Fruit fly (Drosophila melanogaster) whole organism, prepupa: Measurements from ENCODE around the gene bai.

ENCODE experiments used
- Blimp-1 ChIP-seq: fragments of 200-800 bp; sonication (Bioruptor generic); optimal IDR thresholded peaks from 3 replicates; lab custom pipeline; 2017; ENCODE audit warnings: missing biosample characterization, missing genetic modification characterization, mild to moderate bottlenecking, moderate library complexity, missing genetic modification reagents
- CG10631 ChIP-seq: fragments of 200-800 bp; sonication (Bioruptor generic); optimal IDR thresholded peaks from 2 replicates; lab custom pipeline; 2016; ENCODE audit warnings: missing biosample characterization, missing genetic modification characterization
- CG11294 ChIP-seq: fragments of 200-800 bp; sonication (Bioruptor generic); IDR thresholded peaks from 2 replicates; pipeline ENCODE4 v1.3.6; 2022; ENCODE audit warnings: missing biosample characterization, missing genetic modification characterization
- CG11762 ChIP-seq: fragments of 200-800 bp; sonication (Bioruptor generic); optimal IDR thresholded peaks from 3 replicates; lab custom pipeline; 2016; ENCODE audit warnings: missing biosample characterization, missing genetic modification characterization; ENCODE audit not compliant: insufficient read depth
- CG11902 ChIP-seq: fragments of 200-800 bp; sonication (Bioruptor generic); optimal IDR thresholded peaks from 3 replicates; lab custom pipeline; 2016; ENCODE audit warnings: missing biosample characterization, missing genetic modification characterization
- CG15336 ChIP-seq: fragments of 200-800 bp; sonication (Bioruptor generic); IDR thresholded peaks from 2 replicates; pipeline ENCODE4 v1.3.6; 2022; ENCODE audit warnings: missing biosample characterization, missing genetic modification characterization
- CG1621 ChIP-seq: fragments of 200-800 bp; sonication (Bioruptor generic); optimal IDR thresholded peaks from 3 replicates; lab custom pipeline; 2018; ENCODE audit warnings: missing biosample characterization, mild to moderate bottlenecking, missing genetic modification characterization
- CG16779 ChIP-seq: fragments of 200-800 bp; sonication (Bioruptor generic); optimal IDR thresholded peaks from 3 replicates; lab custom pipeline; 2017; ENCODE audit warnings: missing biosample characterization, mild to moderate bottlenecking, missing genetic modification characterization
- CG3032 ChIP-seq: fragments of 200-800 bp; optimal IDR thresholded peaks from 2 replicates; lab custom pipeline; 2019; ENCODE audit warnings: missing biosample characterization, mild to moderate bottlenecking, missing genetic modification characterization, moderate library complexity
- CG31627 ChIP-seq: fragments of 200-800 bp; sonication (Bioruptor generic); optimal IDR thresholded peaks from 3 replicates; lab custom pipeline; 2016; ENCODE audit warnings: missing biosample characterization, missing genetic modification characterization
- CG32006 ChIP-seq: fragments of 200-800 bp; sonication (Bioruptor generic); optimal IDR thresholded peaks from 3 replicates; lab custom pipeline; 2017; ENCODE audit warnings: missing biosample characterization, mild to moderate bottlenecking, missing genetic modification characterization
- CG34406 ChIP-seq: fragments of 200-800 bp; sonication (Bioruptor generic); optimal IDR thresholded peaks from 3 replicates; lab custom pipeline; 2016; ENCODE audit warnings: missing biosample characterization, missing genetic modification characterization
- CG3919 ChIP-seq: fragments of 200-800 bp; sonication (Bioruptor generic); optimal IDR thresholded peaks from 3 replicates; lab custom pipeline; 2016; ENCODE audit warnings: missing biosample characterization, missing genetic modification characterization
- CG4318 ChIP-seq: fragments of 200-800 bp; sonication (Bioruptor generic); optimal IDR thresholded peaks from 3 replicates; lab custom pipeline; 2017; ENCODE audit warnings: missing biosample characterization, mild to moderate bottlenecking, missing genetic modification characterization
- CG6276 ChIP-seq: fragments of 200-800 bp; sonication (Bioruptor generic); optimal IDR thresholded peaks from 2 replicates; lab custom pipeline; 2017; ENCODE audit warnings: missing biosample characterization, mild to moderate bottlenecking, missing genetic modification characterization
- CG6792 ChIP-seq: fragments of 200-800 bp; sonication (Bioruptor generic); optimal IDR thresholded peaks from 3 replicates; lab custom pipeline; 2016; ENCODE audit warnings: missing biosample characterization, missing genetic modification characterization
- CG6808 ChIP-seq: fragments of 200-800 bp; sonication (Bioruptor generic); optimal IDR thresholded peaks from 3 replicates; lab custom pipeline; 2017; ENCODE audit warnings: missing biosample characterization, missing genetic modification characterization, mild to moderate bottlenecking, moderate library complexity, missing genetic modification reagents
- CG8632 ChIP-seq: fragments of 200-800 bp; sonication (Bioruptor generic); optimal IDR thresholded peaks from 3 replicates; lab custom pipeline; 2016; ENCODE audit warnings: missing biosample characterization, missing genetic modification characterization
- CG9139 ChIP-seq: fragments of 200-800 bp; sonication (Bioruptor generic); optimal IDR thresholded peaks from 3 replicates; lab custom pipeline; 2017; ENCODE audit warnings: missing biosample characterization, mild to moderate bottlenecking, missing genetic modification characterization
- Eip75B ChIP-seq: fragments of 200-800 bp; sonication (Bioruptor generic); optimal IDR thresholded peaks from 3 replicates; lab custom pipeline; 2016; ENCODE audit warnings: missing biosample characterization, missing genetic modification characterization
- Lpt ChIP-seq: fragments of 200-800 bp; sonication (Bioruptor generic); optimal IDR thresholded peaks from 3 replicates; lab custom pipeline; 2016; ENCODE audit warnings: missing biosample characterization, missing genetic modification characterization
- Met ChIP-seq: fragments of 200-800 bp; sonication (Bioruptor generic); optimal IDR thresholded peaks from 3 replicates; lab custom pipeline; 2016; ENCODE audit warnings: missing biosample characterization, missing genetic modification characterization
- Smox ChIP-seq: fragments of 200-800 bp; sonication (Bioruptor generic); optimal IDR thresholded peaks from 3 replicates; lab custom pipeline; 2016; ENCODE audit warnings: missing biosample characterization, missing genetic modification characterization
- Sox15 ChIP-seq: fragments of 200-800 bp; sonication (Bioruptor generic); optimal IDR thresholded peaks from 3 replicates; lab custom pipeline; 2016; ENCODE audit warnings: missing biosample characterization, missing genetic modification characterization
- achi ChIP-seq: fragments of 200-800 bp; sonication (Bioruptor generic); optimal IDR thresholded peaks from 3 replicates; lab custom pipeline; 2016; ENCODE audit warnings: missing biosample characterization, missing genetic modification characterization
- dac ChIP-seq: fragments of 200-800 bp; sonication (Bioruptor generic); optimal IDR thresholded peaks from 2 replicates; lab custom pipeline; 2017; ENCODE audit warnings: missing biosample characterization, mild to moderate bottlenecking, missing genetic modification characterization
- esn ChIP-seq: fragments of 200-800 bp; sonication (Bioruptor generic); optimal IDR thresholded peaks from 2 replicates; lab custom pipeline; 2016; ENCODE audit warnings: missing biosample characterization, mild to moderate bottlenecking, missing genetic modification characterization, moderate library complexity
- fd85E ChIP-seq: fragments of 200-800 bp; sonication (Bioruptor generic); optimal IDR thresholded peaks from 3 replicates; lab custom pipeline; 2016; ENCODE audit warnings: missing biosample characterization, missing genetic modification characterization
- fkh ChIP-seq: fragments of 200-800 bp; sonication (Bioruptor generic); optimal IDR thresholded peaks from 3 replicates; lab custom pipeline; 2017; ENCODE audit warnings: missing biosample characterization, mild to moderate bottlenecking, missing genetic modification characterization, moderate library complexity
- lz ChIP-seq: fragments of 200-800 bp; sonication (Bioruptor generic); optimal IDR thresholded peaks from 3 replicates; lab custom pipeline; 2016; ENCODE audit warnings: missing biosample characterization, missing genetic modification characterization
- net ChIP-seq: fragments of 200-800 bp; sonication (Bioruptor generic); optimal IDR thresholded peaks from 3 replicates; lab custom pipeline; 2016; ENCODE audit warnings: missing biosample characterization, missing genetic modification characterization
- pdm3 ChIP-seq: fragments of 200-800 bp; sonication (Bioruptor generic); optimal IDR thresholded peaks from 3 replicates; lab custom pipeline; 2016; ENCODE audit warnings: missing biosample characterization, missing genetic modification characterization
- salr ChIP-seq, 2 experiments: fragments of 200-800 bp; sonication (Bioruptor generic); optimal IDR thresholded peaks; 3 replicates each; lab custom pipeline; 2016 to 2018; ENCODE audit warnings: missing biosample characterization in 2 of 2, missing genetic modification characterization in 2 of 2, mild to moderate bottlenecking in 1 of 2
- spab ChIP-seq: fragments of 200-800 bp; sonication (Bioruptor generic); optimal IDR thresholded peaks from 2 replicates; lab custom pipeline; 2017; ENCODE audit warnings: missing biosample characterization, mild to moderate bottlenecking, missing genetic modification characterization, missing genetic modification reagents
- ss ChIP-seq, 2 experiments: fragments of 200-800 bp; sonication (Bioruptor generic); optimal IDR thresholded peaks; 2 replicates in 1 of 2; 3 replicates in 1 of 2; lab custom pipeline; 2017 to 2018; ENCODE audit warnings: mild to moderate bottlenecking in 2 of 2, missing biosample characterization in 2 of 2, missing genetic modification characterization in 2 of 2, moderate library complexity in 1 of 2
- svp ChIP-seq: fragments of 200-800 bp; sonication (Bioruptor generic); peaks from one replicate; lab custom pipeline; 2016; ENCODE audit warnings: missing biosample characterization, missing genetic modification characterization
- vri ChIP-seq: fragments of 200-800 bp; sonication (Bioruptor generic); optimal IDR thresholded peaks from 3 replicates; lab custom pipeline; 2016; ENCODE audit warnings: missing biosample characterization, mild to moderate bottlenecking, missing genetic modification characterization

The bai gene

dm6 chr3R:25027281-25028219, 11.6 kb upstream of the bai start (continued):
- TF ChIP-seq Met (no peak), net (no peak), CG8632 (GFP tag; lab: Kevin White, UChicago) (no peak), spab (GFP tag; lab: Kevin White, UChicago) (no peak), CG6276 (GFP tag; lab: Kevin White, UChicago) (no peak), CG11762 (GFP tag; lab: Kevin White, UChicago) (no peak), CG15336 (GFP tag; lab: Robert Waterston, UW) (no peak), CG31627 (GFP tag; lab: Kevin White, UChicago) (peak; percentile 52), CG3919 (GFP tag; lab: Kevin White, UChicago) (no peak), CG4318 (no peak), esn (peak; percentile 81), fkh (GFP tag; lab: Kevin White, UChicago) (peak; percentile 82), CG6808 (GFP tag; lab: Kevin White, UChicago) (no peak), Lpt (GFP tag; lab: Kevin White, UChicago) (no peak), vri (GFP tag; lab: Kevin White, UChicago) (peak; percentile 69), CG11294 (GFP tag; lab: Robert Waterston, UW) (no peak), CG3032 (tag; lab: Kevin White, UChicago) (peak; percentile 37)

dm6 chr3R:25032686-25033085, 6.5 kb upstream of the bai start:
- TF ChIP-seq CG31627 (GFP tag; lab: Kevin White, UChicago) (no peak), fd85E (GFP tag; lab: Kevin White, UChicago) (no peak), lz (no peak), Eip75B (GFP tag; lab: Kevin White, UChicago) (no peak), CG1621 (tag; lab: Kevin White, UChicago) (no peak), CG11902 (GFP tag; lab: Kevin White, UChicago) (no peak), spab (GFP tag; lab: Kevin White, UChicago) (no peak), CG34406 (GFP tag; lab: Kevin White, UChicago) (no peak), Smox (GFP tag; lab: Kevin White, UChicago) (no peak), achi (GFP tag; lab: Kevin White, UChicago) (no peak), Blimp-1 (no peak), CG6808 (GFP tag; lab: Kevin White, UChicago) (no peak)

dm6 chr3R:25033142-25033586, 6.0 kb upstream of the bai start, which contains the start of gene Smg6:
Smg6 (minus strand) TSS chr3R:25033465.
- no peak for TF ChIP-seq CG6276 (GFP tag; lab: Kevin White, UChicago)
- no peak for TF ChIP-seq CG11902 (GFP tag; lab: Kevin White, UChicago)
- no peak for TF ChIP-seq CG11294 (GFP tag; lab: Robert Waterston, UW)
- TF ChIP-seq pdm3 (GFP tag; lab: Kevin White, UChicago), result no peak
- no peak for TF ChIP-seq CG1621 (tag; lab: Kevin White, UChicago)
- TF ChIP-seq CG9139 (GFP tag; lab: Kevin White, UChicago), result no peak
- no peak for TF ChIP-seq net
- no peak for TF ChIP-seq CG16779 (tag; lab: Kevin White, UChicago)
- TF ChIP-seq CG6808 (GFP tag; lab: Kevin White, UChicago), result no peak

- TF ChIP-seq Sox15 (GFP tag; lab: Kevin White, UChicago), result no peak
- no peak for TF ChIP-seq svp (GFP tag; lab: Kevin White, UChicago)
- no peak for TF ChIP-seq salr (GFP tag; optimal IDR thresholded peaks at IDR 0.05; lab: Kevin White, UChicago)
- no peak for TF ChIP-seq dac (GFP tag; lab: Kevin White, UChicago)
- TF ChIP-seq CG6792, result no peak
- no peak for TF ChIP-seq CG10631 (GFP tag; lab: Kevin White, UChicago)
- TF ChIP-seq CG34406 (GFP tag; lab: Kevin White, UChicago), result no peak
- no peak for TF ChIP-seq CG6276 (GFP tag; lab: Kevin White, UChicago)
- TF ChIP-seq ss (GFP tag; optimal IDR thresholded peaks at IDR 0.05; lab: Kevin White, UChicago), result no peak
- TF ChIP-seq Lpt (GFP tag; lab: Kevin White, UChicago), result no peak
- TF ChIP-seq CG32006 (GFP tag; lab: Kevin White, UChicago), result no peak
- TF ChIP-seq spab (GFP tag; lab: Kevin White, UChicago), result no peak
- TF ChIP-seq Smox (GFP tag; lab: Kevin White, UChicago), result no peak
- TF ChIP-seq achi (GFP tag; lab: Kevin White, UChicago), result no peak
- TF ChIP-seq CG11902 (GFP tag; lab: Kevin White, UChicago), result no peak
These were observed 2.5 kb upstream of the bai start, which contains the start of gene CG31115 for dm6 chr3R:25036644-25037043. CG31115 (plus strand) TSS chr3R:25036944.
